Worm (Caenorhabditis elegans) whole organism, L4 larva: ENCODE data around the gene F53F4.2.
A peak's percentile ranks its signal among the peaks of the same experiment; 100 is the strongest.

Experiments
- F26F4.8 ChIP-seq: fragments of 200-800 bp; sonication (Bioruptor generic); conservative IDR thresholded peaks from 2 replicates; pipeline ENCODE4 v1.3.6; 2022; ENCODE audit warnings: missing genetic modification characterization, missing compliant biosample characterization
- F37D6.2 ChIP-seq: sonication (generic microtip); optimal IDR thresholded peaks from 2 replicates; lab custom pipeline; 2016; ENCODE audit warnings: mild to moderate bottlenecking, missing genetic modification characterization, missing compliant biosample characterization
- T20F7.1 ChIP-seq: fragments of 200-800 bp; sonication (Bioruptor generic); optimal IDR thresholded peaks from 2 replicates; lab custom pipeline; 2018; ENCODE audit warnings: mild to moderate bottlenecking, missing genetic modification characterization, missing compliant biosample characterization
- Y5F2A.4 ChIP-seq: fragments of 200-800 bp; sonication (Bioruptor generic); optimal IDR thresholded peaks from 2 replicates; lab custom pipeline; 2018; ENCODE audit warnings: mild to moderate bottlenecking, missing genetic modification characterization, missing compliant biosample characterization
- ZK337.2 ChIP-seq: fragments of 200-800 bp; sonication (Bioruptor generic); IDR thresholded peaks from 2 replicates; pipeline ENCODE4 v1.3.6; 2022; ENCODE audit warnings: missing genetic modification reagents, missing genetic modification characterization, missing compliant biosample characterization
- aha-1 ChIP-seq: fragments of 150-350 bp; peaks from one replicate; lab custom pipeline; 2014; ENCODE audit warnings: missing biosample characterization, missing genetic modification characterization
- arid-1 ChIP-seq: fragments of 200-800 bp; sonication (Bioruptor generic); conservative IDR thresholded peaks from 2 replicates; pipeline ENCODE4 v1.3.6; 2022; ENCODE audit warnings: missing genetic modification reagents, missing genetic modification characterization, missing compliant biosample characterization
- attf-4 ChIP-seq: sonication (generic microtip); optimal IDR thresholded peaks from 3 replicates; lab custom pipeline; 2017; ENCODE audit warnings: missing biosample characterization, missing genetic modification characterization
- ceh-28 ChIP-seq: fragments of 150-350 bp; optimal IDR thresholded peaks from 2 replicates; lab custom pipeline; 2014; ENCODE audit warnings: missing biosample characterization, missing genetic modification reagents, missing genetic modification characterization
- ceh-44 ChIP-seq: fragments of 200-800 bp; sonication (Bioruptor generic); IDR thresholded peaks from 2 replicates; pipeline ENCODE4 v1.3.6; 2022; ENCODE audit warnings: missing genetic modification reagents, missing genetic modification characterization, missing compliant biosample characterization
- ceh-62 ChIP-seq: sonication (generic microtip); optimal IDR thresholded peaks from 2 replicates; lab custom pipeline; 2017; ENCODE audit warnings: missing biosample characterization, missing genetic modification characterization
- daf-16 ChIP-seq, 3 experiments: sonication (generic microtip); optimal IDR thresholded peaks; 2 replicates each; lab custom pipeline; 2016 to 2017; ENCODE audit warnings: missing genetic modification characterization in 3 of 3, missing genetic modification reagents in 3 of 3, mild to moderate bottlenecking in 2 of 3, missing compliant biosample characterization in 2 of 3, missing biosample characterization in 1 of 3, moderate library complexity in 1 of 3
- daf-8 ChIP-seq: fragments of 200-800 bp; sonication (Bioruptor generic); IDR thresholded peaks from 2 replicates; pipeline ENCODE4 v1.3.6; 2022; ENCODE audit warnings: missing genetic modification characterization, missing compliant biosample characterization
- dmd-9 ChIP-seq: fragments of 200-800 bp; sonication (Bioruptor generic); IDR thresholded peaks from 2 replicates; pipeline ENCODE4 v1.3.6; 2022; ENCODE audit warnings: missing genetic modification reagents, missing genetic modification characterization, missing compliant biosample characterization
- dpl-1 ChIP-seq: fragments of 150-350 bp; optimal IDR thresholded peaks from 2 replicates; lab custom pipeline; 2014; ENCODE audit warnings: missing biosample characterization, missing genetic modification reagents, missing genetic modification characterization
- dve-1 ChIP-seq: sonication (generic microtip); optimal IDR thresholded peaks from 2 replicates; lab custom pipeline; 2017; ENCODE audit warnings: antibody characterized with exemption, mild to moderate bottlenecking, missing genetic modification characterization, missing compliant biosample characterization; ENCODE audit not compliant: insufficient read depth
- egl-43 ChIP-seq: fragments of 200-800 bp; sonication (Bioruptor generic); IDR thresholded peaks from 2 replicates; pipeline ENCODE4 v1.3.6; 2022; ENCODE audit warnings: missing genetic modification reagents, missing genetic modification characterization, missing compliant biosample characterization
- hif-1 ChIP-seq, 2 experiments: sonication (generic microtip); optimal IDR thresholded peaks; 2 replicates each; lab custom pipeline; 2016 to 2017; ENCODE audit warnings: missing compliant biosample characterization in 2 of 2, missing genetic modification characterization in 2 of 2, missing genetic modification reagents in 2 of 2, missing genotype in 2 of 2, mild to moderate bottlenecking in 1 of 2
- hlh-11 ChIP-seq: fragments of 200-800 bp; sonication (Bioruptor generic); optimal IDR thresholded peaks from 2 replicates; lab custom pipeline; 2018; ENCODE audit warnings: mild to moderate bottlenecking, missing genetic modification characterization, missing compliant biosample characterization
- hlh-30 ChIP-seq: sonication (generic microtip); optimal IDR thresholded peaks from 2 replicates; lab custom pipeline; 2017; ENCODE audit warnings: antibody characterized with exemption, mild to moderate bottlenecking, missing genetic modification characterization, missing compliant biosample characterization; ENCODE audit not compliant: insufficient read depth
- lim-7 ChIP-seq: fragments of 200-800 bp; sonication (Bioruptor generic); IDR thresholded peaks from 2 replicates; pipeline ENCODE4 v1.3.6; 2022; ENCODE audit warnings: missing genetic modification characterization, missing compliant biosample characterization
- lin-13 ChIP-seq: fragments of 150-350 bp; optimal IDR thresholded peaks from 2 replicates; lab custom pipeline; 2014; ENCODE audit warnings: missing biosample characterization, missing genetic modification reagents, missing genetic modification characterization
- lin-15B ChIP-seq: fragments of 150-350 bp; sonication (generic microtip); optimal IDR thresholded peaks from 3 replicates; lab custom pipeline; 2014; ENCODE audit warnings: missing biosample characterization, missing genetic modification characterization
- lin-29 ChIP-seq: fragments of 200-800 bp; sonication (Bioruptor generic); IDR thresholded peaks from 2 replicates; pipeline ENCODE4 v1.3.6; 2022; ENCODE audit warnings: missing genetic modification reagents, missing genetic modification characterization, missing compliant biosample characterization
- mes-2 ChIP-seq: sonication (generic microtip); optimal IDR thresholded peaks from 2 replicates; lab custom pipeline; 2016; ENCODE audit warnings: missing genotype, mild to moderate bottlenecking, missing genetic modification characterization, missing compliant biosample characterization; ENCODE audit not compliant: poor library complexity, severe bottlenecking
- nhr-10 ChIP-seq: fragments of 150-350 bp; optimal IDR thresholded peaks from 2 replicates; lab custom pipeline; 2014; ENCODE audit warnings: missing biosample characterization, missing genetic modification characterization
- nhr-102 ChIP-seq: sonication (generic microtip); optimal IDR thresholded peaks from 2 replicates; lab custom pipeline; 2016; ENCODE audit warnings: mild to moderate bottlenecking, missing genetic modification characterization, moderate library complexity, missing compliant biosample characterization
- nhr-11 ChIP-seq: fragments of 150-350 bp; optimal IDR thresholded peaks from 2 replicates; lab custom pipeline; 2014; ENCODE audit warnings: missing biosample characterization, missing genetic modification characterization
- nhr-111 ChIP-seq: fragments of 200-800 bp; sonication (Bioruptor generic); optimal IDR thresholded peaks from 2 replicates; lab custom pipeline; 2018; ENCODE audit warnings: mild to moderate bottlenecking, missing genetic modification characterization, missing compliant biosample characterization
- nhr-237 ChIP-seq: sonication (generic microtip); optimal IDR thresholded peaks from 2 replicates; lab custom pipeline; 2017; ENCODE audit warnings: missing biosample characterization, missing genetic modification characterization
- nhr-25 ChIP-seq: sonication (generic microtip); optimal IDR thresholded peaks from 2 replicates; lab custom pipeline; 2017; ENCODE audit warnings: missing genetic modification characterization, mild to moderate bottlenecking, missing compliant biosample characterization, antibody characterized with exemption, moderate library complexity, borderline replicate concordance; ENCODE audit not compliant: insufficient read depth
- nhr-48 ChIP-seq: sonication (generic microtip); optimal IDR thresholded peaks from 2 replicates; lab custom pipeline; 2016; ENCODE audit warnings: mild to moderate bottlenecking, missing genetic modification characterization, missing compliant biosample characterization
- nhr-6 ChIP-seq: fragments of 150-350 bp; optimal IDR thresholded peaks from 2 replicates; lab custom pipeline; 2014; ENCODE audit warnings: missing biosample characterization, missing genetic modification characterization
- nhr-76 ChIP-seq: fragments of 150-350 bp; optimal IDR thresholded peaks from 2 replicates; lab custom pipeline; 2014; ENCODE audit warnings: missing biosample characterization, missing genetic modification characterization
- pha-4 ChIP-seq, 2 experiments: fragments of 150-350 bp in 1 of 2; fragments of 200-800 bp in 1 of 2; sonication (Bioruptor generic) in 1 of 2; IDR thresholded peaks in 1 of 2; optimal IDR thresholded peaks in 1 of 2; 2 replicates each; pipeline versions ENCODE4 v1.3.6 to Lab custom; 2014 to 2022; ENCODE audit warnings: missing genetic modification characterization in 2 of 2, missing genetic modification reagents in 2 of 2, missing biosample characterization in 1 of 2, missing compliant biosample characterization in 1 of 2
- php-3 ChIP-seq: fragments of 200-800 bp; sonication (Bioruptor generic); IDR thresholded peaks from 2 replicates; pipeline ENCODE4 v1.3.6; 2022; ENCODE audit warnings: missing genetic modification reagents, missing genetic modification characterization, missing compliant biosample characterization
- pqm-1 ChIP-seq: sonication (generic microtip); optimal IDR thresholded peaks from 2 replicates; lab custom pipeline; 2017; ENCODE audit warnings: missing biosample characterization, missing genetic modification characterization
- snpc-1.2 ChIP-seq: fragments of 200-800 bp; sonication (Bioruptor generic); IDR thresholded peaks from 2 replicates; pipeline ENCODE4 v1.3.6; 2022; ENCODE audit warnings: missing genetic modification reagents, missing genetic modification characterization, missing compliant biosample characterization
- tra-1 ChIP-seq: fragments of 200-800 bp; sonication (Bioruptor generic); IDR thresholded peaks from 2 replicates; pipeline ENCODE4 v1.3.6; 2022; ENCODE audit warnings: missing genetic modification reagents, missing genetic modification characterization, missing compliant biosample characterization
- vab-7 ChIP-seq: fragments of 200-800 bp; sonication (Bioruptor generic); IDR thresholded peaks from 2 replicates; pipeline ENCODE4 v1.3.6; 2022; ENCODE audit warnings: missing genetic modification reagents, missing genetic modification characterization, missing compliant biosample characterization
- zfp-3 ChIP-seq: fragments of 200-800 bp; sonication (Bioruptor generic); conservative IDR thresholded peaks from 2 replicates; pipeline ENCODE4 v1.3.6; 2022; ENCODE audit warnings: missing genetic modification reagents, missing genetic modification characterization, missing compliant biosample characterization
- ztf-11 ChIP-seq: fragments of 150-350 bp; optimal IDR thresholded peaks from 2 replicates; lab custom pipeline; 2014; ENCODE audit warnings: missing biosample characterization, missing genetic modification characterization

The F53F4.2 gene

DNA sequence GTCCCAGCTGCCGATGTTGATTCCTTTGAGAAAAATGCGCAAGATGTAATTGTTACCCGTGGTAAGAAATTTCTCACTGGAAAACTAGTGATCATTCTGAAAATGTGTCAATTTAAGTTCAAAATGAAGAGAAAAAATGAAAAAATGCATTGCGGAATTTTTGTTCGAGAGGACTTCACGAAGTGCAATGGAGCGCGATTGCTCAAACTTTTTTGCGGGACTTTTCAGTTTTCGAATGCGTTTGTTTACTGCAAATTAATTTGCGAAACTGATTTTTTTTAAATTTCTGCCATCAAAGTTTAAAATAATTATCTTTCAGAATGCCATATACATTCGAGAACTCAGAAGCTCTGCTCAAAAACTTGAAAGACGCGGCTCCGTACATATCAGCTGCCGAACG, 20.9 kb downstream of the F53F4.2 start, which contains the start of the genes nuaf-1 and bir-2 (continued):
- no peak for TF ChIP-seq ceh-44 (GFP tag; lab: Robert Waterston, UW)
- TF ChIP-seq php-3 (GFP tag; lab: Robert Waterston, UW), result no peak
- TF ChIP-seq ztf-11 (tag; lab: Kevin White, UChicago), result no peak
- no peak for TF ChIP-seq nhr-111 (GFP tag; lab: Kevin White, UChicago)
- TF ChIP-seq hlh-11 (tag; lab: Kevin White, UChicago), result peak; percentile 39
- TF ChIP-seq lin-13, result no peak
- no peak for TF ChIP-seq ceh-28 (tag; lab: Kevin White, UChicago)
- no peak for TF ChIP-seq nhr-48 (tag; lab: Kevin White, UChicago)
- TF ChIP-seq nhr-6, result peak; percentile 90
- 0 out of 2 replicates have a peak, but pooled peaks have one; percentile 37 for TF ChIP-seq snpc-1.2 (GFP tag; lab: Robert Waterston, UW)
- no peak for TF ChIP-seq ceh-62 (tag; lab: Kevin White, UChicago)
- peak; percentile 86 for TF ChIP-seq aha-1
- no peak for TF ChIP-seq daf-8
- no peak for TF ChIP-seq egl-43 (GFP tag; lab: Robert Waterston, UW)
- no peak for TF ChIP-seq dmd-9 (GFP tag; lab: Robert Waterston, UW)
- no peak for TF ChIP-seq tra-1
- no peak for TF ChIP-seq daf-16 (GFP tag; optimal IDR thresholded peaks at IDR 0.05; lab: Kevin White, UChicago)
- peak; percentile 12 for TF ChIP-seq daf-16 (tag; optimal IDR thresholded peaks at IDR 0.05; lab: Kevin White, UChicago)
- TF ChIP-seq dve-1, result peak; percentile 52
- no peak for TF ChIP-seq nhr-10 (tag; lab: Kevin White, UChicago)
- TF ChIP-seq arid-1 (GFP tag; lab: Robert Waterston, UW), result no peak
- peak; percentile 29 for TF ChIP-seq lin-15B
- no peak for TF ChIP-seq ZK337.2 (GFP tag; lab: Robert Waterston, UW)
- TF ChIP-seq lin-29 (GFP tag; lab: Robert Waterston, UW), result no peak
- TF ChIP-seq pha-4 (GFP tag; IDR thresholded peaks at IDR 0.05; lab: Robert Waterston, UW), result no peak
- no peak for TF ChIP-seq pha-4 (tag; optimal IDR thresholded peaks at IDR 0.05; lab: Kevin White, UChicago)
- no peak for TF ChIP-seq nhr-25 (tag; lab: Kevin White, UChicago)
- TF ChIP-seq mes-2 (tag; lab: Kevin White, UChicago), result peak; percentile 82
- no peak for TF ChIP-seq zfp-3 (GFP tag; lab: Robert Waterston, UW)
- TF ChIP-seq F37D6.2 (tag; lab: Kevin White, UChicago), result no peak
- peak in 1 of 2 experiments; percentile 4 for TF ChIP-seq hif-1 (tag; optimal IDR thresholded peaks at IDR 0.05; lab: Kevin White, UChicago)
- no peak for TF ChIP-seq attf-4
- TF ChIP-seq lim-7 (GFP tag; lab: Robert Waterston, UW), result no peak
- TF ChIP-seq F26F4.8 (GFP tag; lab: Robert Waterston, UW), result no peak
- TF ChIP-seq nhr-237 (tag; lab: Kevin White, UChicago), result no peak
- peak; percentile 51 for TF ChIP-seq hlh-30
- TF ChIP-seq dpl-1 (GFP tag; lab: Kevin White, UChicago), result peak; percentile 81
- TF ChIP-seq pqm-1 (tag; lab: Kevin White, UChicago), result no peak
- no peak for TF ChIP-seq nhr-102 (tag; lab: Kevin White, UChicago)
- TF ChIP-seq Y5F2A.4 (GFP tag; lab: Kevin White, UChicago), result no peak
- no peak for TF ChIP-seq nhr-11 (tag; lab: Kevin White, UChicago)
- no peak for TF ChIP-seq T20F7.1
- TF ChIP-seq nhr-76 (tag; lab: Kevin White, UChicago), result no peak
- no peak for TF ChIP-seq vab-7 (GFP tag; lab: Robert Waterston, UW)
- TF ChIP-seq, all 104 proteins: peak for 15
